Worm (Caenorhabditis elegans): Measurements from ENCODE around the gene glb-4.

- TF ChIP-seq scrt-1 (GFP tag; IDR thresholded peaks at IDR 0.05): no peak
- TF ChIP-seq ets-7 (tag; optimal IDR thresholded peaks at IDR 0.05): no peak
- no peak for TF ChIP-seq flt-1 (GFP tag; IDR thresholded peaks at IDR 0.05)
- no peak for TF ChIP-seq ama-1 (optimal IDR thresholded peaks at IDR 0.05)
- TF ChIP-seq aly-1 (tag; optimal IDR thresholded peaks at IDR 0.05): no peak
- TF ChIP-seq pes-1 (GFP tag; IDR thresholded peaks at IDR 0.05): no peak
- TF ChIP-seq tbx-11 (GFP tag; IDR thresholded peaks at IDR 0.05): no peak
- TF ChIP-seq F13C5.2 (tag; optimal IDR thresholded peaks at IDR 0.05): no peak
- no peak for TF ChIP-seq hnd-1 (tag; optimal IDR thresholded peaks at IDR 0.05)
These were observed 7.3 kb downstream of the glb-4 start, which contains the start of gene C09H10.5 for ce11 chrII:11103657-11104056.
